Worm (Caenorhabditis elegans): ENCODE results near the gene M110.10.
A peak's percentile ranks its signal among the peaks of the same experiment; 100 is the strongest.

M110.10 gene

DNA sequence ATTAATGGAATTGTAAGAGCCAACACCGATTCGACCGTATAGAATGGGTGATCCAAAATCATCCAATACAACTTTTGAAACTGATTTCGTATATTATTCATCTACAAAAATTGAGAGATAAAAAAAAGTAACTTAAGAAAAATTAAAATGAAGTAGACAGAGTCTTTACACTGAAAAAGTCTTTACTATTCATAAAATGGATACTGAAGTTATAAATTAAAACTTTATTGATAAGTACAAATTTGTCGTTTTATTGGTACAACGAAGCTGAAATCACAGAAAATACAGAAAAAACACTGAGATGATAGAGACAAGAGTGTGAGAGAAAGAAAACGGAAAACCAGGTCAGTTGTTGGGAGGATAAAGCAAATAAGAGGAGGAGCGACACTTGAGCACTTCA lies at the start of gene M110.10:
TSS of gene M110.10 (minus strand) at position 101 of the 400 bp plus-strand sequence.
- TF ChIP-seq pbrm-1 (GFP tag; IDR thresholded peaks at IDR 0.05) (no peak), F37B4.10 (GFP tag; IDR thresholded peaks at IDR 0.05) (no peak), D2030.7 (GFP tag; IDR thresholded peaks at IDR 0.05) (no peak), nfyb-1 (GFP tag; IDR thresholded peaks at IDR 0.05) (no peak), hsf-1 (GFP tag; IDR thresholded peaks at IDR 0.05) (no peak), lir-1 (GFP tag; conservative IDR thresholded peaks at IDR 0.05) (no peak), unc-62 (GFP tag; optimal IDR thresholded peaks at IDR 0.05) (no peak), F55B11.4 (tag; optimal IDR thresholded peaks at IDR 0.05; ENCODE audit: borderline replicate concordance, insufficient read depth) (no peak), Y56A3A.18 (GFP tag; IDR thresholded peaks at IDR 0.05) (no peak), ceh-91 (GFP tag; IDR thresholded peaks at IDR 0.05) (no peak), F22D6.2 (tag; optimal IDR thresholded peaks at IDR 0.05) (no peak)

DNA sequence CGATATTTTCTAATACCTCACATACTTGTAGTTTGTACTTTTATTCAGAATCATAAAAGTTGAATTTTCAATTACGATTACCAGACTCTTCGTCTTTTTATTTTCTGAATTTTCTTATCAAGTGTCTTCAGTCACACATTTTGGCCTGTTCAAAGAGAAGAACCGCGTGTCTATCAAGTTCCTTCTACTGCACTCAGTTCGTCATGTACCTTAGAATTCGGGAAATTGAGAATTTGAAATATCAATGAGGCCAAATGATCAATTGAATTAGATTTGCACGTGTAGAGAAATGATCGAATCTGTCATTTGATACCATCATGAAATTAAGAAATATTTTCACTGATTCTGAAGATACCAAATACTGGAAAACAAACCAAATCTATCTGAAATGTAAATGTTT lies 49.3 kb upstream of the M110.10 start:
- TF ChIP-seq gei-17 (GFP tag; optimal IDR thresholded peaks at IDR 0.05) (no peak), D2030.7 (GFP tag; IDR thresholded peaks at IDR 0.05) (no peak), nhr-80 (tag; optimal IDR thresholded peaks at IDR 0.05) (peak; percentile 47), K12H6.12 (tag; optimal IDR thresholded peaks at IDR 0.05) (no peak), repo-1 (tag; optimal IDR thresholded peaks at IDR 0.05) (no peak), ztf-26 (tag; optimal IDR thresholded peaks at IDR 0.05) (peak; percentile 30), attf-3 (GFP tag; conservative IDR thresholded peaks at IDR 0.05) (no peak)

DNA sequence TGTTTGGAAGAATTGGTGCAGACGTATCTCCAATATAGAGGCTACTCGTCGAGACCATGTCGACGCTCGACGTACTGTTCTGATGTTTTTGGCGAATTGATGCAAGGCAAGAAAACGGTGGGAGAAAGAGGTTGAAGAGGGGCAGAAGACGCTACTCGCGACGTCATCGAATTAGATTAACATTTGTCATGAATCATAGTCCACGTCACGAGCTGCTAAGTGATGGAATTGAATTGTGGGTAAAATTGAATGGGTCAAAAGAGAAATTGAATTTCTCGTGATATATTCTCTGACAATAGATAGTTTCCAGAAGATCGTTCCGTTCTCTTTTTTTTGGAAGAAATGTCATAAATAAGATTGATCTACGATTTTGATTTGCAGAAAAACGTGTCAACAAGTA lies 45.4 kb upstream of the M110.10 start:
- TF ChIP-seq C06A6.2 (GFP tag; conservative IDR thresholded peaks at IDR 0.05) (0 out of 2 replicates have a peak, but pooled peaks have one; percentile 17), lin-26 (GFP tag; IDR thresholded peaks at IDR 0.05) (peak; percentile 28; the same call in 1 of the 2 replicates), snpc-3.4 (tag; optimal IDR thresholded peaks at IDR 0.05) (no peak), somi-1 (GFP tag; optimal IDR thresholded peaks at IDR 0.05) (peak; percentile 52), let-607 (tag; optimal IDR thresholded peaks at IDR 0.05) (no peak), ztf-26 (tag; optimal IDR thresholded peaks at IDR 0.05) (peak; percentile 66), hsf-1 (GFP tag; IDR thresholded peaks at IDR 0.05) (0 out of 2 replicates have a peak, but pooled peaks have one; percentile 53)

DNA sequence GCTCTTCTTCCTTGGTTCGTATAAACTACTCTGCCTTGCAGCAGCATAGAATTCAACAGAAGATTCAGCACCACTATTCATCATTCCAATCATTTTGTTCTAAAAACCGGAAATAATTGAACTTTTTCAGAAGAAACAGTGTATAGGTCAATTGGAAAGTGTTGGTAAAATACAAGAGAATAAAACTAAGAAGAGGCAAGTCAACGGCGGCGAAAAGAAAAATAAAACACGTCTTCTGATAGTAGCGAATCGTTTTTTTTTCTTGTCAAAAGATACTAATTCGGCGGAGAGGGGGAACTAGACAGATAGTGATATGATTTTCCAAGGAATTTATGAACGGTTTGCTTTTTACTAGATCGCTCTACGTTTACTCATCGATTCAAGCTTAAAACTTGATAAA lies 44.8 kb upstream of the M110.10 start, which contains the start of gene F35C11.6:
TSS of gene F35C11.6 (minus strand) at position 101 of the 400 bp plus-strand sequence.
- TF ChIP-seq Y95B8A.8 (GFP tag; IDR thresholded peaks at IDR 0.05) = no peak
- no peak for TF ChIP-seq rec-8 (tag; optimal IDR thresholded peaks at IDR 0.05)
- TF ChIP-seq madf-8 (GFP tag; conservative IDR thresholded peaks at IDR 0.05) = no peak
- no peak for TF ChIP-seq B0035.1 (tag; optimal IDR thresholded peaks at IDR 0.05)
- no peak for TF ChIP-seq athp-1 (tag; optimal IDR thresholded peaks at IDR 0.05)
- TF ChIP-seq C17E4.6 (GFP tag; IDR thresholded peaks at IDR 0.05) = no peak
- no peak for TF ChIP-seq him-1 (tag; optimal IDR thresholded peaks at IDR 0.05)
- no peak for TF ChIP-seq snpc-4 (GFP tag; optimal IDR thresholded peaks at IDR 0.05)
- TF ChIP-seq snpc-4 (tag; optimal IDR thresholded peaks at IDR 0.05) = no peak
- TF ChIP-seq F10E7.11 (tag; optimal IDR thresholded peaks at IDR 0.05) = no peak
- no peak for TF ChIP-seq hmg-20 (GFP tag; IDR thresholded peaks at IDR 0.05)
- TF ChIP-seq madf-3 (GFP tag; IDR thresholded peaks at IDR 0.05) = no peak
- TF ChIP-seq mcd-1 (GFP tag; IDR thresholded peaks at IDR 0.05) = no peak
- TF ChIP-seq rpc-1 (optimal IDR thresholded peaks at IDR 0.05) = no peak
- TF ChIP-seq rpc-1 (tag; optimal IDR thresholded peaks at IDR 0.05) = no peak
- TF ChIP-seq ceh-58 (GFP tag; IDR thresholded peaks at IDR 0.05) = no peak
- no peak for TF ChIP-seq lin-35 (GFP tag; optimal IDR thresholded peaks at IDR 0.05)
- no peak for TF ChIP-seq F52B5.7 (tag; optimal IDR thresholded peaks at IDR 0.05)
- TF ChIP-seq F33H1.4 (GFP tag; IDR thresholded peaks at IDR 0.05) = no peak
- TF ChIP-seq nhr-179 (tag; optimal IDR thresholded peaks at IDR 0.05) = no peak
- TF ChIP-seq tlf-1 (GFP tag; optimal IDR thresholded peaks at IDR 0.05) = no peak

All from whole organism, young adult.